Worm (Caenorhabditis elegans) whole organism, late embryonic: ENCODE data around the gene F48F5.6.

Experiments used
- dmd-4 ChIP-seq: sonication (generic microtip); optimal IDR thresholded peaks from 2 replicates; lab custom pipeline; 2016; ENCODE audit warnings: borderline replicate concordance, missing genetic modification characterization, missing compliant biosample characterization
- fkh-10 ChIP-seq: fragments of 150-350 bp; optimal IDR thresholded peaks from 2 replicates; lab custom pipeline; 2014; ENCODE audit warnings: missing biosample characterization, missing genetic modification reagents, missing genetic modification characterization
- pqm-1 ChIP-seq: sonication (generic microtip); optimal IDR thresholded peaks from 2 replicates; lab custom pipeline; 2016; ENCODE audit warnings: missing genetic modification characterization, missing compliant biosample characterization
- rnt-1 ChIP-seq: sonication (generic microtip); optimal IDR thresholded peaks from 2 replicates; lab custom pipeline; 2016; ENCODE audit warnings: missing genetic modification characterization, missing compliant biosample characterization

DNA sequence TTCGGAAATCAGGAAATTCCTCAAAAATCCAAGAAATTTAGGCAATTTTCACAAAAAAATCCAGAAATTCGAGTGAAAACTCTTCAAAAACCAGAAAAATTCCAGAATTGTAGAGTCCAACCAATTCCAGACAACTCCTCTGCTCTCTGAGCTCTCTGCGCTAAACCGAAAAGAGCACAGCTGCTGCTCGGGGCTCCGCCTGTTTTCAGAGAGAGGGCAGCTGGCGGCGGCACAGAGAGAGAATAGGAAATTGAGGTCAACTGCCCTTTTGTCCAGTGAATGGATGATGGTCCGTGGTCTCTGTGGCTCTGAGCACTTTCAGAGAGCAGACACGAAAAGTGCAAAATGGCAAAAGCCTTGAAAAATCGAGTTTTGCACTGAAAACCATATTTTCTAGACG, 44.0 kb downstream of the F48F5.6 start:
- TF ChIP-seq dmd-4 (tag; lab: Kevin White, UChicago) (no peak), rnt-1 (tag; lab: Kevin White, UChicago) (no peak), fkh-10 (GFP tag; lab: Kevin White, UChicago) (no peak), pqm-1 (tag; lab: Kevin White, UChicago) (no peak)
